Fruit fly (Drosophila melanogaster) whole organism, embryonic: ENCODE results near the gene Tbcd.

Experiments
- CG12744 ChIP-seq: fragments of 200-800 bp; sonication (Bioruptor generic); optimal IDR thresholded peaks from 2 replicates; lab custom pipeline; 2016; ENCODE audit warnings: missing biosample characterization, missing genetic modification characterization
- CG9437 ChIP-seq: fragments of 200-800 bp; sonication (Bioruptor generic); optimal IDR thresholded peaks from 2 replicates; lab custom pipeline; 2018; ENCODE audit warnings: missing biosample characterization, mild to moderate bottlenecking, missing genetic modification characterization
- PHDP ChIP-seq: fragments of 200-800 bp; sonication (Bioruptor generic); optimal IDR thresholded peaks from 3 replicates; lab custom pipeline; 2018; ENCODE audit warnings: missing biosample characterization, mild to moderate bottlenecking, missing genetic modification characterization, moderate library complexity
- crp ChIP-seq, 2 experiments: fragments of 200-800 bp; sonication (Bioruptor generic); optimal IDR thresholded peaks; 2 replicates in 1 of 2; 3 replicates in 1 of 2; lab custom pipeline; 2017; ENCODE audit warnings: missing biosample characterization in 2 of 2, missing genetic modification characterization in 2 of 2, mild to moderate bottlenecking in 1 of 2, moderate library complexity in 1 of 2
- eyg ChIP-seq: fragments of 200-800 bp; sonication (Bioruptor generic); optimal IDR thresholded peaks from 3 replicates; lab custom pipeline; 2016; ENCODE audit warnings: missing biosample characterization, missing genetic modification characterization
- ttk ChIP-seq: fragments of 200-800 bp; sonication (Bioruptor generic); IDR thresholded peaks from 2 replicates; pipeline ENCODE4 v2.1.2; 2022; ENCODE audit warnings: missing biosample characterization, missing genetic modification characterization

dm6 chr2L:2197475-2198118, 50.3 kb downstream of the Tbcd start, which contains the start of gene COX7AL2:
- TF ChIP-seq ttk = no peak
- TF ChIP-seq PHDP (tag; lab: Kevin White, UChicago) = no peak
- no peak for TF ChIP-seq CG9437 (GFP tag; lab: Kevin White, UChicago)
- no peak for TF ChIP-seq crp (GFP tag; optimal IDR thresholded peaks at IDR 0.05; lab: Kevin White, UChicago)
- no peak for TF ChIP-seq eyg (GFP tag; lab: Kevin White, UChicago)
- no peak for TF ChIP-seq CG12744 (GFP tag; lab: Kevin White, UChicago)
